Worm (Caenorhabditis elegans): ENCODE measurements around the gene T12E12.6.

ce11 chrIV:5600316-5600715 is 26.4 kb upstream of the T12E12.6 start:
- TF ChIP-seq ztf-4 (tag; optimal IDR thresholded peaks at IDR 0.05) (peak; percentile 68), tlp-1 (tag; optimal IDR thresholded peaks at IDR 0.05) (no peak)

Measured in whole organism, L1 larva.